Worm (Caenorhabditis elegans) whole organism, young adult: ENCODE results near the gene R06F6.14.

Experiments used
- B0019.2 ChIP-seq: fragments of 200-800 bp; sonication (Bioruptor generic); conservative IDR thresholded peaks from 2 replicates; pipeline ENCODE4 v1.3.6; 2022; ENCODE audit warnings: missing genetic modification reagents, missing genetic modification characterization, missing compliant biosample characterization
- B0261.1 ChIP-seq: sonication (generic microtip); optimal IDR thresholded peaks from 2 replicates; lab custom pipeline; 2016; ENCODE audit warnings: mild to moderate bottlenecking, missing genetic modification characterization, moderate library complexity, missing compliant biosample characterization
- C17E4.6 ChIP-seq: fragments of 200-800 bp; sonication (Bioruptor generic); IDR thresholded peaks from 2 replicates; pipeline ENCODE4 v1.3.6; 2022; ENCODE audit warnings: missing genetic modification reagents, missing genetic modification characterization, missing compliant biosample characterization
- F52B5.7 ChIP-seq: sonication (generic microtip); optimal IDR thresholded peaks from 2 replicates; lab custom pipeline; 2016; ENCODE audit warnings: mild to moderate bottlenecking, missing genetic modification characterization, missing compliant biosample characterization
- F57A8.1 ChIP-seq: fragments of 200-800 bp; sonication (Bioruptor generic); optimal IDR thresholded peaks from 2 replicates; lab custom pipeline; 2018; ENCODE audit warnings: mild to moderate bottlenecking, missing genetic modification characterization, moderate library complexity, missing compliant biosample characterization
- F57C9.4 ChIP-seq: sonication (generic microtip); optimal IDR thresholded peaks from 2 replicates; lab custom pipeline; 2017; ENCODE audit warnings: mild to moderate bottlenecking, missing genetic modification characterization, missing compliant biosample characterization
- Y53G8AR.9 ChIP-seq: fragments of 200-800 bp; sonication (Bioruptor generic); conservative IDR thresholded peaks from 2 replicates; pipeline ENCODE4 v1.3.6; 2022; ENCODE audit warnings: missing genetic modification reagents, missing genetic modification characterization, missing compliant biosample characterization
- ama-1 ChIP-seq, 3 experiments: fragments of 150-350 bp in 1 of 3; sonication (generic microtip) in 2 of 3; optimal IDR thresholded peaks; 2 replicates each; lab custom pipeline; 2014 to 2018; ENCODE audit warnings: missing biosample characterization in 2 of 3, missing genetic modification characterization in 2 of 3, missing genetic modification reagents in 2 of 3
- aptf-3 ChIP-seq: fragments of 200-800 bp; sonication (Bioruptor generic); IDR thresholded peaks from 2 replicates; pipeline ENCODE4 v1.3.6; 2022; ENCODE audit warnings: missing genetic modification characterization, missing compliant biosample characterization
- athp-1 ChIP-seq: sonication (generic microtip); optimal IDR thresholded peaks from 2 replicates; lab custom pipeline; 2017; ENCODE audit warnings: mild to moderate bottlenecking, missing genetic modification characterization, missing compliant biosample characterization
- attf-5 ChIP-seq: fragments of 200-800 bp; sonication (Bioruptor generic); optimal IDR thresholded peaks from 2 replicates; lab custom pipeline; 2018; ENCODE audit warnings: mild to moderate bottlenecking, missing genetic modification characterization, missing compliant biosample characterization
- attf-6 ChIP-seq: fragments of 200-800 bp; sonication (Bioruptor generic); IDR thresholded peaks from 2 replicates; pipeline ENCODE4 v1.3.6; 2022; ENCODE audit warnings: missing genetic modification reagents, missing genetic modification characterization, missing compliant biosample characterization
- ccch-3 ChIP-seq: fragments of 200-800 bp; sonication (Bioruptor generic); optimal IDR thresholded peaks from 2 replicates; lab custom pipeline; 2018; ENCODE audit warnings: mild to moderate bottlenecking, missing genetic modification characterization, missing compliant biosample characterization
- cebp-1 ChIP-seq, 2 experiments: fragments of 200-800 bp in 1 of 2; sonication (Bioruptor generic) in 1 of 2; sonication (generic microtip) in 1 of 2; IDR thresholded peaks in 1 of 2; optimal IDR thresholded peaks in 1 of 2; 2 replicates each; pipeline versions ENCODE4 v1.3.6 to Lab custom; 2017 to 2022; ENCODE audit warnings: missing compliant biosample characterization in 2 of 2, missing genetic modification characterization in 2 of 2, mild to moderate bottlenecking in 1 of 2, missing genetic modification reagents in 1 of 2, moderate library complexity in 1 of 2
- ceh-100 ChIP-seq: fragments of 200-800 bp; sonication (Bioruptor generic); IDR thresholded peaks from 2 replicates; pipeline ENCODE4 v1.3.6; 2022; ENCODE audit warnings: missing genetic modification reagents, missing genetic modification characterization, missing compliant biosample characterization
- ceh-79 ChIP-seq: sonication (generic microtip); optimal IDR thresholded peaks from 2 replicates; lab custom pipeline; 2017; ENCODE audit warnings: mild to moderate bottlenecking, missing genetic modification characterization, missing compliant biosample characterization
- chd-7 ChIP-seq: sonication (generic microtip); optimal IDR thresholded peaks from 2 replicates; lab custom pipeline; 2016; ENCODE audit warnings: mild to moderate bottlenecking, missing genetic modification characterization, moderate library complexity, missing compliant biosample characterization
- die-1 ChIP-seq: sonication (generic microtip); optimal IDR thresholded peaks from 2 replicates; lab custom pipeline; 2016; ENCODE audit warnings: missing genotype, mild to moderate bottlenecking, missing genetic modification characterization, missing compliant biosample characterization
- dox-1 ChIP-seq: fragments of 200-800 bp; sonication (Bioruptor generic); IDR thresholded peaks from 2 replicates; pipeline ENCODE4 v1.3.6; 2022; ENCODE audit warnings: missing genetic modification reagents, missing genetic modification characterization, missing compliant biosample characterization
- dpl-1 ChIP-seq: fragments of 150-350 bp; optimal IDR thresholded peaks from 2 replicates; lab custom pipeline; 2014; ENCODE audit warnings: missing biosample characterization, missing genetic modification reagents, missing genetic modification characterization
- efl-1 ChIP-seq: fragments of 150-350 bp; optimal IDR thresholded peaks from 2 replicates; lab custom pipeline; 2014; ENCODE audit warnings: missing biosample characterization, missing genetic modification reagents, missing genetic modification characterization
- egl-18 ChIP-seq: fragments of 200-800 bp; sonication (Bioruptor generic); IDR thresholded peaks from 2 replicates; pipeline ENCODE4 v1.3.6; 2022; ENCODE audit warnings: missing genetic modification reagents, missing genetic modification characterization, missing compliant biosample characterization
- egrh-3 ChIP-seq: fragments of 200-800 bp; sonication (Bioruptor generic); IDR thresholded peaks from 2 replicates; pipeline ENCODE4 v1.3.6; 2022; ENCODE audit warnings: missing genetic modification reagents, missing genetic modification characterization, missing compliant biosample characterization
- hmg-1.2 ChIP-seq: fragments of 200-800 bp; sonication (Bioruptor generic); IDR thresholded peaks from 2 replicates; pipeline ENCODE4 v1.3.6; 2022; ENCODE audit warnings: missing genetic modification reagents, missing genetic modification characterization, missing compliant biosample characterization
- hmg-20 ChIP-seq: fragments of 200-800 bp; sonication (Bioruptor generic); IDR thresholded peaks from 2 replicates; pipeline ENCODE4 v1.3.6; 2022; ENCODE audit warnings: missing genetic modification reagents, missing genetic modification characterization, missing compliant biosample characterization
- let-607 ChIP-seq, 2 experiments: fragments of 200-800 bp in 1 of 2; sonication (Bioruptor generic) in 1 of 2; sonication (generic microtip) in 1 of 2; optimal IDR thresholded peaks; 2 replicates each; lab custom pipeline; 2016 to 2018; ENCODE audit warnings: mild to moderate bottlenecking in 2 of 2, missing compliant biosample characterization in 2 of 2, missing genetic modification characterization in 2 of 2, moderate library complexity in 2 of 2, missing genotype in 1 of 2
- lin-54 ChIP-seq: fragments of 200-800 bp; sonication (Bioruptor generic); optimal IDR thresholded peaks from 2 replicates; lab custom pipeline; 2018; ENCODE audit warnings: mild to moderate bottlenecking, missing genetic modification characterization, missing compliant biosample characterization
- lsl-1 ChIP-seq: fragments of 200-800 bp; sonication (Bioruptor generic); optimal IDR thresholded peaks from 2 replicates; lab custom pipeline; 2018; ENCODE audit warnings: mild to moderate bottlenecking, missing genetic modification characterization, moderate library complexity, missing compliant biosample characterization
- lsy-27 ChIP-seq: sonication (generic microtip); optimal IDR thresholded peaks from 2 replicates; lab custom pipeline; 2017; ENCODE audit warnings: missing genetic modification characterization, mild to moderate bottlenecking, missing compliant biosample characterization, antibody characterized with exemption, missing genotype, borderline replicate concordance; ENCODE audit not compliant: insufficient read depth
- madf-3 ChIP-seq: fragments of 200-800 bp; sonication (Bioruptor generic); IDR thresholded peaks from 2 replicates; pipeline ENCODE4 v1.3.6; 2022; ENCODE audit warnings: missing genetic modification reagents, missing genetic modification characterization, missing compliant biosample characterization
- madf-6 ChIP-seq: fragments of 200-800 bp; sonication (Bioruptor generic); IDR thresholded peaks from 2 replicates; pipeline ENCODE4 v1.3.6; 2022; ENCODE audit warnings: missing genetic modification reagents, missing genetic modification characterization, missing compliant biosample characterization
- mes-4 ChIP-seq: sonication (generic microtip); optimal IDR thresholded peaks from 2 replicates; lab custom pipeline; 2016; ENCODE audit warnings: missing genotype, missing genetic modification characterization, missing compliant biosample characterization
- mxl-1 ChIP-seq: sonication (generic microtip); optimal IDR thresholded peaks from 2 replicates; lab custom pipeline; 2016; ENCODE audit warnings: missing genetic modification characterization, missing compliant biosample characterization
- nhr-179 ChIP-seq: sonication (generic microtip); optimal IDR thresholded peaks from 2 replicates; lab custom pipeline; 2016; ENCODE audit warnings: mild to moderate bottlenecking, missing genetic modification characterization, missing compliant biosample characterization
- nhr-27 ChIP-seq: fragments of 200-800 bp; sonication (Bioruptor generic); optimal IDR thresholded peaks from 2 replicates; lab custom pipeline; 2018; ENCODE audit warnings: mild to moderate bottlenecking, missing genetic modification characterization, moderate library complexity, missing compliant biosample characterization
- nhr-80 ChIP-seq: sonication (generic microtip); optimal IDR thresholded peaks from 2 replicates; lab custom pipeline; 2016; ENCODE audit warnings: missing genetic modification characterization, missing compliant biosample characterization
- nhr-90 ChIP-seq: sonication (generic microtip); optimal IDR thresholded peaks from 2 replicates; lab custom pipeline; 2016; ENCODE audit warnings: missing genotype, mild to moderate bottlenecking, missing genetic modification characterization, missing compliant biosample characterization
- pha-4 ChIP-seq: fragments of 150-350 bp; sonication (generic microtip); optimal IDR thresholded peaks from 2 replicates; lab custom pipeline; 2014; ENCODE audit warnings: missing biosample characterization, missing genetic modification reagents, missing genetic modification characterization
- rec-8 ChIP-seq, 2 experiments: sonication (generic microtip); optimal IDR thresholded peaks; 2 replicates each; lab custom pipeline; 2016; ENCODE audit warnings: mild to moderate bottlenecking in 2 of 2, missing genetic modification characterization in 2 of 2, missing genetic modification reagents in 2 of 2, missing genotype in 2 of 2, missing biosample characterization in 1 of 2, missing compliant biosample characterization in 1 of 2, moderate library complexity in 1 of 2
- somi-1 ChIP-seq: fragments of 200-800 bp; sonication (Bioruptor generic); optimal IDR thresholded peaks from 2 replicates; lab custom pipeline; 2018; ENCODE audit warnings: mild to moderate bottlenecking, missing genetic modification characterization, missing compliant biosample characterization
- sptf-2 ChIP-seq: fragments of 200-800 bp; sonication (Bioruptor generic); optimal IDR thresholded peaks from 2 replicates; lab custom pipeline; 2018; ENCODE audit warnings: mild to moderate bottlenecking, missing genetic modification characterization, missing compliant biosample characterization
- tbp1 ChIP-seq: fragments of 200-800 bp; sonication (Bioruptor generic); optimal IDR thresholded peaks from 2 replicates; lab custom pipeline; 2018; ENCODE audit warnings: mild to moderate bottlenecking, missing genetic modification characterization, missing compliant biosample characterization
- tbx-9 ChIP-seq: sonication (generic microtip); optimal IDR thresholded peaks from 2 replicates; lab custom pipeline; 2016; ENCODE audit warnings: borderline replicate concordance, missing genetic modification characterization, inconsistent platforms, missing compliant biosample characterization
- tlf-1 ChIP-seq: fragments of 200-800 bp; sonication (Bioruptor generic); optimal IDR thresholded peaks from 2 replicates; lab custom pipeline; 2018; ENCODE audit warnings: mild to moderate bottlenecking, missing genetic modification characterization, missing compliant biosample characterization
- zim-3 ChIP-seq: sonication (generic microtip); optimal IDR thresholded peaks from 2 replicates; lab custom pipeline; 2017; ENCODE audit warnings: mild to moderate bottlenecking, missing genetic modification characterization, moderate library complexity, missing compliant biosample characterization
- ztf-22 ChIP-seq: fragments of 200-800 bp; sonication (Bioruptor generic); optimal IDR thresholded peaks from 2 replicates; lab custom pipeline; 2018; ENCODE audit warnings: mild to moderate bottlenecking, missing genetic modification characterization, moderate library complexity, missing compliant biosample characterization
- ztf-26 ChIP-seq: sonication (generic microtip); optimal IDR thresholded peaks from 2 replicates; lab custom pipeline; 2017; ENCODE audit warnings: missing genetic modification characterization, missing compliant biosample characterization
- ztf-6 ChIP-seq: fragments of 200-800 bp; sonication (Bioruptor generic); IDR thresholded peaks from 2 replicates; pipeline ENCODE4 v1.3.6; 2022; ENCODE audit warnings: missing genetic modification reagents, missing genetic modification characterization, missing compliant biosample characterization

Gene R06F6.14

DNA sequence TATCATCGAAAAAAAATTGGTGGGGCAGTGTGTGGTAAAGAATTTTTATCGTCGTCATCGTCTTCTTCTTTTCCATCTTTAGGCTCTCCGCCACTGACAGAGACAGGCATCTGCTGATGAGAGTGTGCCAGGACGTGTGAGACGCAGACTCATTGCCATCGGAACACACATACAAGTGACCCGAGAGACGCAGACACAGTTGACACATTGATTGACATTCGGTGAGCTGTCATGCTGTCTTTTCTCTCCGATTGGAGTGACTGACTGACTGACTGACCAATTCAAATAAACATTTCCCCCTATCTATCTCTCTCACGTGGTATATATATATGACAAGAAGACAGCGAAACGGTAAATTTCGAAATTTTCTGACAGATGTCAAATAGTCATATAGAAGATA is 42.0 kb downstream of the R06F6.14 start (continued):
- TF ChIP-seq lin-54 (GFP tag; lab: Kevin White, UChicago) (peak; percentile 73), athp-1 (tag; lab: Kevin White, UChicago) (peak; percentile 48), nhr-179 (tag; lab: Kevin White, UChicago) (no peak), aptf-3 (GFP tag; lab: Robert Waterston, UW) (no peak), let-607 (tag; optimal IDR thresholded peaks at IDR 0.05; lab: Kevin White, UChicago) (peak; percentile 95 to 96), ztf-6 (GFP tag; lab: Robert Waterston, UW) (no peak), ztf-26 (tag; lab: Kevin White, UChicago) (peak; percentile 87), rec-8 (tag; optimal IDR thresholded peaks at IDR 0.05; lab: Kevin White, UChicago) (no peak), egrh-3 (GFP tag; lab: Robert Waterston, UW) (no peak), egl-18 (GFP tag; lab: Robert Waterston, UW) (no peak), C17E4.6 (no peak), ceh-100 (GFP tag; lab: Robert Waterston, UW) (no peak), zim-3 (tag; lab: Kevin White, UChicago) (no peak), F57C9.4 (tag; lab: Kevin White, UChicago) (no peak), nhr-90 (tag; lab: Kevin White, UChicago) (peak; percentile 87), nhr-27 (tag; lab: Kevin White, UChicago) (no peak), ama-1 (optimal IDR thresholded peaks at IDR 0.05; lab: Kevin White, UChicago) (no peak), ama-1 (GFP tag; optimal IDR thresholded peaks at IDR 0.05; lab: Kevin White, UChicago) (no peak), mes-4 (tag; lab: Kevin White, UChicago) (no peak), nhr-80 (tag; lab: Kevin White, UChicago) (peak; percentile 97), dpl-1 (no peak), lsl-1 (no peak), dox-1 (GFP tag; lab: Robert Waterston, UW) (peak; percentile 92), F52B5.7 (tag; lab: Kevin White, UChicago) (no peak), somi-1 (GFP tag; lab: Kevin White, UChicago) (peak; percentile 60), hmg-1.2 (GFP tag; lab: Robert Waterston, UW) (peak; percentile 75), die-1 (peak; percentile 46), efl-1 (GFP tag; lab: Kevin White, UChicago) (no peak), ccch-3 (GFP tag; lab: Kevin White, UChicago) (no peak), pha-4 (peak; percentile 62), B0261.1 (tag; lab: Kevin White, UChicago) (no peak), ztf-22 (GFP tag; lab: Kevin White, UChicago) (peak; percentile 91), ceh-79 (no peak), madf-6 (0 out of 2 replicates have a peak, but pooled peaks have one; percentile 7), Y53G8AR.9 (GFP tag; lab: Robert Waterston, UW) (peak; percentile 78; the same call in 1 of the 2 replicates), attf-6 (GFP tag; lab: Robert Waterston, UW) (no peak), hmg-20 (GFP tag; lab: Robert Waterston, UW) (no peak), chd-7 (tag; lab: Kevin White, UChicago) (peak; percentile 85), cebp-1 (GFP tag; IDR thresholded peaks at IDR 0.05; lab: Robert Waterston, UW) (peak; percentile 66), cebp-1 (tag; optimal IDR thresholded peaks at IDR 0.05; lab: Kevin White, UChicago) (peak; percentile 90), F57A8.1 (GFP tag; lab: Kevin White, UChicago) (no peak), tlf-1 (GFP tag; lab: Kevin White, UChicago) (peak; percentile 88), madf-3 (GFP tag; lab: Robert Waterston, UW) (no peak), B0019.2 (GFP tag; lab: Robert Waterston, UW) (no peak), lsy-27 (tag; lab: Kevin White, UChicago) (no peak), sptf-2 (GFP tag; lab: Kevin White, UChicago) (no peak), mxl-1 (tag; lab: Kevin White, UChicago) (no peak), tbx-9 (tag; lab: Kevin White, UChicago) (no peak), attf-5 (GFP tag; lab: Kevin White, UChicago) (peak; percentile 93), tbp1 (GFP tag; lab: Kevin White, UChicago) (peak; percentile 59)
